Worm (Caenorhabditis elegans): Measurements from ENCODE around the gene R31.2.
A peak's percentile ranks its signal among the peaks of the same experiment; 100 is the strongest.

R31.2 gene

ce11 chrV:11941664-11942063, 24.3 kb downstream of the R31.2 start:
- no peak for TF ChIP-seq Y53G8AR.9 (GFP tag; conservative IDR thresholded peaks at IDR 0.05)
- TF ChIP-seq lsy-27 (tag; optimal IDR thresholded peaks at IDR 0.05; ENCODE audit: borderline replicate concordance, insufficient read depth) = no peak
- no peak for TF ChIP-seq akir-1 (GFP tag; optimal IDR thresholded peaks at IDR 0.05)
- TF ChIP-seq atf-7 (tag; optimal IDR thresholded peaks at IDR 0.05) = peak; percentile 70
- TF ChIP-seq nhr-80 (tag; optimal IDR thresholded peaks at IDR 0.05) = peak; percentile 84
- TF ChIP-seq egl-44 (GFP tag; IDR thresholded peaks at IDR 0.05) = no peak
- no peak for TF ChIP-seq athp-1 (tag; optimal IDR thresholded peaks at IDR 0.05)
- no peak for TF ChIP-seq mcd-1 (GFP tag; IDR thresholded peaks at IDR 0.05)

ce11 chrV:11942325-11942724, 25.0 kb downstream of the R31.2 start, which contains the start of gene F58H1.6:
TSS of gene F58H1.6 (plus strand) at chrV:11942625.
- no peak for TF ChIP-seq lsy-27 (tag; optimal IDR thresholded peaks at IDR 0.05; ENCODE audit: borderline replicate concordance, insufficient read depth)
- no peak for TF ChIP-seq egl-44 (GFP tag; IDR thresholded peaks at IDR 0.05)
- TF ChIP-seq nhr-179 (tag; optimal IDR thresholded peaks at IDR 0.05) = no peak
- no peak for TF ChIP-seq lin-35 (GFP tag; optimal IDR thresholded peaks at IDR 0.05)
- no peak for TF ChIP-seq lin-40 (tag; optimal IDR thresholded peaks at IDR 0.05)
- no peak for TF ChIP-seq zim-3 (tag; optimal IDR thresholded peaks at IDR 0.05)
- TF ChIP-seq ets-4 (GFP tag; optimal IDR thresholded peaks at IDR 0.05) = no peak
- no peak for TF ChIP-seq ekl-4 (GFP tag; IDR thresholded peaks at IDR 0.05)
- no peak for TF ChIP-seq tlf-1 (GFP tag; optimal IDR thresholded peaks at IDR 0.05)
- TF ChIP-seq unc-130 (GFP tag; optimal IDR thresholded peaks at IDR 0.05) = no peak
- no peak for TF ChIP-seq let-526 (GFP tag; IDR thresholded peaks at IDR 0.05)

- TF ChIP-seq efl-1 (GFP tag; optimal IDR thresholded peaks at IDR 0.05) (no peak), Y53F4B.3 (GFP tag; IDR thresholded peaks at IDR 0.05) (no peak), F49E8.2 (tag; optimal IDR thresholded peaks at IDR 0.05; ENCODE audit: insufficient read depth) (no peak), rcor-1 (GFP tag; IDR thresholded peaks at IDR 0.05) (no peak), rpc-1 (optimal IDR thresholded peaks at IDR 0.05) (no peak), rpc-1 (tag; optimal IDR thresholded peaks at IDR 0.05) (no peak), dpff-1 (tag; optimal IDR thresholded peaks at IDR 0.05) (no peak), snpc-1.3 (tag; optimal IDR thresholded peaks at IDR 0.05; ENCODE audit: insufficient read depth) (no peak), B0035.1 (tag; optimal IDR thresholded peaks at IDR 0.05) (no peak), F57A8.1 (GFP tag; optimal IDR thresholded peaks at IDR 0.05) (no peak), madf-3 (GFP tag; IDR thresholded peaks at IDR 0.05) (no peak)
Measured at ce11 chrV:11943737-11944136, 26.4 kb downstream of the R31.2 start.

- TF ChIP-seq madf-8 (GFP tag; conservative IDR thresholded peaks at IDR 0.05) (no peak), nhr-120 (GFP tag; IDR thresholded peaks at IDR 0.05) (no peak), sdz-38 (tag; optimal IDR thresholded peaks at IDR 0.05) (no peak), B0019.2 (GFP tag; conservative IDR thresholded peaks at IDR 0.05) (no peak), let-526 (GFP tag; IDR thresholded peaks at IDR 0.05) (no peak), tbp1 (GFP tag; optimal IDR thresholded peaks at IDR 0.05) (no peak), F52B5.7 (tag; optimal IDR thresholded peaks at IDR 0.05) (no peak), snpc-1.1 (tag; optimal IDR thresholded peaks at IDR 0.05; ENCODE audit: insufficient read depth) (no peak), efl-1 (GFP tag; optimal IDR thresholded peaks at IDR 0.05) (no peak), F55B11.4 (tag; optimal IDR thresholded peaks at IDR 0.05; ENCODE audit: borderline replicate concordance, insufficient read depth) (no peak), pha-4 (tag; optimal IDR thresholded peaks at IDR 0.05) (no peak), nhr-80 (tag; optimal IDR thresholded peaks at IDR 0.05) (no peak), repo-1 (tag; optimal IDR thresholded peaks at IDR 0.05) (no peak), sptf-2 (GFP tag; optimal IDR thresholded peaks at IDR 0.05) (no peak), T26A5.8 (tag; optimal IDR thresholded peaks at IDR 0.05) (no peak), Y67H2A.10 (GFP tag; conservative IDR thresholded peaks at IDR 0.05) (no peak), hlh-12 (tag; optimal IDR thresholded peaks at IDR 0.05) (no peak), ztf-6 (GFP tag; IDR thresholded peaks at IDR 0.05) (no peak)
Measured at ce11 chrV:11945429-11945828, 28.1 kb downstream of the R31.2 start.

All from whole organism, young adult.